Fruit fly (Drosophila melanogaster) whole organism, embryonic: Measurements from ENCODE around the gene CG13471.

ENCODE experiments used
- ATbp ChIP-seq: fragments of 200-800 bp; sonication (Bioruptor generic); optimal IDR thresholded peaks from 2 replicates; lab custom pipeline; 2017; ENCODE audit warnings: missing biosample characterization, mild to moderate bottlenecking, missing genetic modification characterization, missing genetic modification reagents
- Atf-2 ChIP-seq: fragments of 200-800 bp; sonication (Bioruptor generic); optimal IDR thresholded peaks from 2 replicates; lab custom pipeline; 2016; ENCODE audit warnings: missing biosample characterization, missing genetic modification characterization
- CG10274 ChIP-seq: fragments of 200-800 bp; sonication (Bioruptor generic); optimal IDR thresholded peaks from 3 replicates; lab custom pipeline; 2017; ENCODE audit warnings: missing biosample characterization, mild to moderate bottlenecking, missing genetic modification characterization
- CG12744 ChIP-seq: fragments of 200-800 bp; sonication (Bioruptor generic); optimal IDR thresholded peaks from 2 replicates; lab custom pipeline; 2016; ENCODE audit warnings: missing biosample characterization, missing genetic modification characterization
- CG1603 ChIP-seq: fragments of 200-800 bp; sonication (Bioruptor generic); optimal IDR thresholded peaks from 2 replicates; lab custom pipeline; 2019; ENCODE audit warnings: missing biosample characterization, mild to moderate bottlenecking, missing genetic modification characterization, moderate library complexity
- CG16779 ChIP-seq: fragments of 200-800 bp; sonication (Bioruptor generic); IDR thresholded peaks from 2 replicates; pipeline ENCODE4 v1.3.6; 2022; ENCODE audit warnings: missing biosample characterization, missing genetic modification characterization
- CG17186 ChIP-seq: fragments of 200-800 bp; sonication (Bioruptor generic); optimal IDR thresholded peaks from 3 replicates; lab custom pipeline; 2017; ENCODE audit warnings: missing biosample characterization, missing genetic modification reagents, missing genetic modification characterization
- CG1792 ChIP-seq: fragments of 200-800 bp; sonication (Bioruptor generic); optimal IDR thresholded peaks from 2 replicates; lab custom pipeline; 2016; ENCODE audit warnings: missing biosample characterization, missing genetic modification characterization
- CG2875 ChIP-seq: fragments of 200-800 bp; sonication (Bioruptor generic); optimal IDR thresholded peaks from 2 replicates; lab custom pipeline; 2017; ENCODE audit warnings: missing biosample characterization, mild to moderate bottlenecking, missing genetic modification characterization, missing genetic modification reagents
- CG3163 ChIP-seq: fragments of 200-800 bp; sonication (Bioruptor generic); optimal IDR thresholded peaks from 3 replicates; lab custom pipeline; 2016; ENCODE audit warnings: missing biosample characterization, missing genetic modification characterization
- CG3281 ChIP-seq: fragments of 200-800 bp; sonication (Bioruptor generic); optimal IDR thresholded peaks from 3 replicates; lab custom pipeline; 2017; ENCODE audit warnings: missing biosample characterization, mild to moderate bottlenecking, missing genetic modification characterization
- CG3995 ChIP-seq: fragments of 200-800 bp; sonication (Bioruptor generic); optimal IDR thresholded peaks from 3 replicates; lab custom pipeline; 2016; ENCODE audit warnings: missing biosample characterization, missing genetic modification characterization
- CG4282 ChIP-seq: fragments of 200-800 bp; sonication (Bioruptor generic); optimal IDR thresholded peaks from 2 replicates; lab custom pipeline; 2016; ENCODE audit warnings: missing biosample characterization, missing genetic modification characterization
- CG4360 ChIP-seq: fragments of 200-800 bp; sonication (Bioruptor generic); IDR thresholded peaks from 2 replicates; pipeline ENCODE4 v1.3.6; 2022; ENCODE audit warnings: missing biosample characterization, missing genetic modification characterization
- CG4617 ChIP-seq: fragments of 200-800 bp; sonication (Bioruptor generic); optimal IDR thresholded peaks from 3 replicates; lab custom pipeline; 2016; ENCODE audit warnings: missing biosample characterization, missing genetic modification characterization, borderline replicate concordance
- CG5245 ChIP-seq: fragments of 200-800 bp; sonication (Bioruptor generic); optimal IDR thresholded peaks from 3 replicates; lab custom pipeline; 2016; ENCODE audit warnings: missing biosample characterization, missing genetic modification characterization
- CG6254 ChIP-seq: fragments of 200-800 bp; sonication (Bioruptor generic); optimal IDR thresholded peaks from 3 replicates; lab custom pipeline; 2017; ENCODE audit warnings: mild to moderate bottlenecking, missing biosample characterization, missing genetic modification reagents, missing genetic modification characterization
- CG6854 ChIP-seq: fragments of 200-800 bp; sonication (Bioruptor generic); optimal IDR thresholded peaks from 3 replicates; lab custom pipeline; 2017; ENCODE audit warnings: missing biosample characterization, mild to moderate bottlenecking, missing genetic modification characterization
- CG7745 ChIP-seq: fragments of 200-800 bp; sonication (Bioruptor generic); optimal IDR thresholded peaks from 2 replicates; lab custom pipeline; 2018; ENCODE audit warnings: missing biosample characterization, mild to moderate bottlenecking, missing genetic modification characterization, moderate library complexity
- Camta ChIP-seq: fragments of 200-800 bp; sonication (Bioruptor generic); optimal IDR thresholded peaks from 2 replicates; lab custom pipeline; 2016; ENCODE audit warnings: missing biosample characterization, missing genetic modification characterization
- Doc3 ChIP-seq: fragments of 200-800 bp; sonication (Bioruptor generic); IDR thresholded peaks from 3 replicates; pipeline ENCODE4 v1.3.6; 2022; ENCODE audit warnings: missing biosample characterization, missing genetic modification characterization; ENCODE audit not compliant: partially characterized antibody
- Dref ChIP-seq: fragments of 200-800 bp; sonication (Bioruptor generic); IDR thresholded peaks from 2 replicates; pipeline ENCODE4 v1.3.6; 2022; ENCODE audit warnings: missing biosample characterization, missing genetic modification characterization
- Drgx ChIP-seq: fragments of 200-800 bp; sonication (Bioruptor generic); IDR thresholded peaks from 2 replicates; pipeline ENCODE4 v1.3.6; 2022; ENCODE audit warnings: missing biosample characterization, missing genetic modification characterization
- E2f1 ChIP-seq: fragments of 200-800 bp; sonication (Bioruptor generic); IDR thresholded peaks from 2 replicates; pipeline ENCODE4 v1.3.6; 2022; ENCODE audit warnings: missing biosample characterization, missing genetic modification characterization
- HHEX ChIP-seq: fragments of 200-800 bp; sonication (Bioruptor generic); optimal IDR thresholded peaks from 3 replicates; lab custom pipeline; 2017; ENCODE audit warnings: missing biosample characterization, mild to moderate bottlenecking, missing genetic modification characterization, missing genetic modification reagents
- HLH3B ChIP-seq: fragments of 200-800 bp; sonication (Bioruptor generic); IDR thresholded peaks from 2 replicates; pipeline ENCODE4 v1.3.6; 2022; ENCODE audit warnings: missing biosample characterization, missing genetic modification characterization
- HmgD ChIP-seq: fragments of 200-800 bp; sonication (Bioruptor generic); optimal IDR thresholded peaks from 3 replicates; lab custom pipeline; 2016; ENCODE audit warnings: missing biosample characterization, missing genetic modification characterization
- PHDP ChIP-seq: fragments of 200-800 bp; sonication (Bioruptor generic); optimal IDR thresholded peaks from 3 replicates; lab custom pipeline; 2018; ENCODE audit warnings: missing biosample characterization, mild to moderate bottlenecking, missing genetic modification characterization, moderate library complexity
- Rfx ChIP-seq: fragments of 200-800 bp; sonication (Bioruptor generic); IDR thresholded peaks from 2 replicates; pipeline ENCODE4 v1.3.6; 2022; ENCODE audit warnings: missing biosample characterization, missing genetic modification characterization
- Rx ChIP-seq: fragments of 200-800 bp; sonication (Bioruptor generic); IDR thresholded peaks from 2 replicates; pipeline ENCODE4 v1.3.6; 2022; ENCODE audit warnings: missing biosample characterization, missing genetic modification characterization
- bigmax ChIP-seq: fragments of 200-800 bp; sonication (Bioruptor generic); optimal IDR thresholded peaks from 2 replicates; lab custom pipeline; 2018; ENCODE audit warnings: missing biosample characterization, mild to moderate bottlenecking, missing genetic modification characterization
- cato ChIP-seq: fragments of 200-800 bp; sonication (Bioruptor generic); optimal IDR thresholded peaks from 2 replicates; lab custom pipeline; 2016; ENCODE audit warnings: missing biosample characterization, missing genetic modification characterization, borderline replicate concordance
- ci ChIP-seq: fragments of 200-800 bp; sonication (Bioruptor generic); IDR thresholded peaks from 3 replicates; pipeline ENCODE4 v1.3.6; 2022; ENCODE audit warnings: missing biosample characterization, missing genetic modification characterization
- dm ChIP-seq: fragments of 200-800 bp; sonication (Bioruptor generic); optimal IDR thresholded peaks from 3 replicates; lab custom pipeline; 2016; ENCODE audit warnings: missing biosample characterization, missing genetic modification characterization
- fd64A ChIP-seq: fragments of 200-800 bp; sonication (Bioruptor generic); optimal IDR thresholded peaks from 3 replicates; lab custom pipeline; 2018; ENCODE audit warnings: missing biosample characterization, mild to moderate bottlenecking, missing genetic modification characterization
- klu ChIP-seq: fragments of 200-800 bp; sonication (Bioruptor generic); IDR thresholded peaks from 2 replicates; pipeline ENCODE4 v1.3.6; 2022; ENCODE audit warnings: missing biosample characterization, missing genetic modification characterization
- luna ChIP-seq: fragments of 200-800 bp; sonication (Bioruptor generic); optimal IDR thresholded peaks from 2 replicates; lab custom pipeline; 2016; ENCODE audit warnings: missing biosample characterization, missing genetic modification characterization
- mirr ChIP-seq: fragments of 200-800 bp; sonication (Bioruptor generic); optimal IDR thresholded peaks from 3 replicates; lab custom pipeline; 2018; ENCODE audit warnings: missing biosample characterization, mild to moderate bottlenecking, missing genetic modification characterization
- mld ChIP-seq: fragments of 200-800 bp; sonication (Bioruptor generic); IDR thresholded peaks from 3 replicates; pipeline ENCODE4 v1.3.6; 2022; ENCODE audit warnings: missing biosample characterization, missing genetic modification characterization; ENCODE audit not compliant: partially characterized antibody
- nerfin-2 ChIP-seq: fragments of 200-800 bp; sonication (Bioruptor generic); IDR thresholded peaks from 2 replicates; pipeline ENCODE4 v1.3.6; 2022; ENCODE audit warnings: missing biosample characterization, missing genetic modification characterization; ENCODE audit not compliant: partially characterized antibody
- nmo ChIP-seq: fragments of 200-800 bp; sonication (Bioruptor generic); optimal IDR thresholded peaks from 2 replicates; lab custom pipeline; 2018; ENCODE audit warnings: missing biosample characterization, mild to moderate bottlenecking, missing genetic modification characterization, moderate library complexity
- p53 ChIP-seq: fragments of 200-800 bp; sonication (Bioruptor generic); optimal IDR thresholded peaks from 2 replicates; lab custom pipeline; 2016; ENCODE audit warnings: missing biosample characterization, missing genetic modification characterization
- pros ChIP-seq: fragments of 200-800 bp; sonication (Bioruptor generic); optimal IDR thresholded peaks from 3 replicates; lab custom pipeline; 2019; ENCODE audit warnings: missing biosample characterization, mild to moderate bottlenecking, missing genetic modification characterization, moderate library complexity
- sima ChIP-seq: fragments of 200-800 bp; sonication (Bioruptor generic); optimal IDR thresholded peaks from 2 replicates; lab custom pipeline; 2016; ENCODE audit warnings: missing biosample characterization, missing genetic modification characterization
- tio ChIP-seq: fragments of 200-800 bp; sonication (Bioruptor generic); optimal IDR thresholded peaks from 2 replicates; lab custom pipeline; 2017; ENCODE audit warnings: missing biosample characterization, missing genetic modification characterization, inconsistent platforms
- tna ChIP-seq: fragments of 200-800 bp; sonication (Bioruptor generic); IDR thresholded peaks from 2 replicates; pipeline ENCODE4 v1.3.6; 2022; ENCODE audit warnings: missing biosample characterization, missing genetic modification characterization; ENCODE audit not compliant: partially characterized antibody
- toy ChIP-seq: fragments of 200-800 bp; sonication (Bioruptor generic); IDR thresholded peaks from 2 replicates; pipeline ENCODE4 v1.3.6; 2022; ENCODE audit warnings: missing biosample characterization, missing genetic modification characterization
- ttk ChIP-seq: fragments of 200-800 bp; sonication (Bioruptor generic); IDR thresholded peaks from 2 replicates; pipeline ENCODE4 v2.1.2; 2022; ENCODE audit warnings: missing biosample characterization, missing genetic modification characterization
- tx ChIP-seq: fragments of 200-800 bp; sonication (Bioruptor generic); optimal IDR thresholded peaks from 2 replicates; lab custom pipeline; 2016; ENCODE audit warnings: missing biosample characterization, missing genetic modification characterization
- unpg ChIP-seq: fragments of 200-800 bp; sonication (Bioruptor generic); optimal IDR thresholded peaks from 3 replicates; lab custom pipeline; 2018; ENCODE audit warnings: missing biosample characterization, mild to moderate bottlenecking, missing genetic modification characterization, moderate library complexity
- zen ChIP-seq: fragments of 200-800 bp; sonication (Bioruptor generic); optimal IDR thresholded peaks from 3 replicates; lab custom pipeline; 2018; ENCODE audit warnings: missing biosample characterization, mild to moderate bottlenecking, missing genetic modification characterization, moderate library complexity

The CG13471 gene

DNA sequence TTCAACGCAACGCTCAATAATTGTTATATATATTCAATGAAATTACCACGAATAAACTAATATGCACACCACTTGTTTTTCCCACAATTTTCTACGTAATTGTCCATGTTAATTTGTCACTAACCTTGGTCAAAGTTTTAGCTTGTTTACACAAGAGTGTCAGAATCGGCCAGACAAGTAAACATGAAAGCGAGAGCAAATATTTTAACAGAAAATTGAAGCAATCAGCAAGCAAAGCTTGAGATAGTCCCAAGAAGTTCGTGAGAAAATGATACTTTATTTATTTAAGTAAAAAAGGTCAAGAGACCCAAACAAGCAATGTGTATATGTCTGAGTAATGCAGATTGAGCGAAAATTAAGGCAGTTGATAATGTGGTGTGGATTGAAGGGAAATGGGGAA lies 25.3 kb downstream of the CG13471 start (continued):
- no peak for TF ChIP-seq bigmax
- TF ChIP-seq CG12744 (GFP tag; lab: Kevin White, UChicago): peak; percentile 56
- no peak for TF ChIP-seq tna (GFP tag; lab: Robert Waterston, UW)
- no peak for TF ChIP-seq HmgD (GFP tag; lab: Kevin White, UChicago)
- peak; percentile 33 for TF ChIP-seq unpg (GFP tag; lab: Kevin White, UChicago)
- no peak for TF ChIP-seq Dref
- no peak for TF ChIP-seq CG17186
- TF ChIP-seq ttk (GFP tag; lab: Robert Waterston, UW): no peak
- peak; percentile 74 for TF ChIP-seq CG1792 (GFP tag; lab: Kevin White, UChicago)
- 0 out of 3 replicates have a peak, but pooled peaks have one; percentile 43 for TF ChIP-seq ci (GFP tag; lab: Robert Waterston, UW)
- TF ChIP-seq Rfx: peak; percentile 45; the same call in 1 of the 2 replicates
- no peak for TF ChIP-seq p53
- TF ChIP-seq Atf-2 (GFP tag; lab: Kevin White, UChicago): no peak
- peak; percentile 1 for TF ChIP-seq CG2875
- TF ChIP-seq toy (GFP tag; lab: Robert Waterston, UW): no peak
- TF ChIP-seq cato: no peak
- peak; percentile 59 for TF ChIP-seq HHEX (GFP tag; lab: Kevin White, UChicago)
- TF ChIP-seq zen: no peak
- no peak for TF ChIP-seq nmo (GFP tag; lab: Kevin White, UChicago)
- no peak for TF ChIP-seq Drgx (GFP tag; lab: Robert Waterston, UW)
- TF ChIP-seq Doc3 (GFP tag; lab: Robert Waterston, UW): no peak
- peak; percentile 5 for TF ChIP-seq luna
- TF ChIP-seq mirr (GFP tag; lab: Kevin White, UChicago): peak; percentile 65
- TF ChIP-seq CG10274 (GFP tag; lab: Kevin White, UChicago): peak; percentile 1
- TF ChIP-seq fd64A (GFP tag; lab: Kevin White, UChicago): peak; percentile 9
- no peak for TF ChIP-seq klu (GFP tag; lab: Robert Waterston, UW)
- TF ChIP-seq tx (GFP tag; lab: Kevin White, UChicago): no peak
- peak; percentile 53 for TF ChIP-seq Camta (GFP tag; lab: Kevin White, UChicago)
- no peak for TF ChIP-seq CG4282 (GFP tag; lab: Kevin White, UChicago)
- no peak for TF ChIP-seq CG3163 (GFP tag; lab: Kevin White, UChicago)
- TF ChIP-seq CG6854 (GFP tag; lab: Kevin White, UChicago): no peak
- no peak for TF ChIP-seq CG3995 (GFP tag; lab: Kevin White, UChicago)
- TF ChIP-seq ATbp (GFP tag; lab: Kevin White, UChicago): peak; percentile 46
- no peak for TF ChIP-seq pros (GFP tag; lab: Kevin White, UChicago)
- TF ChIP-seq Rx (GFP tag; lab: Robert Waterston, UW): no peak
- TF ChIP-seq CG5245 (GFP tag; lab: Kevin White, UChicago): no peak
- no peak for TF ChIP-seq nerfin-2 (GFP tag; lab: Robert Waterston, UW)
- TF ChIP-seq E2f1: no peak
- no peak for TF ChIP-seq CG4360 (GFP tag; lab: Robert Waterston, UW)
- TF ChIP-seq CG16779 (GFP tag; lab: Robert Waterston, UW): peak; percentile 48; the same call in 1 of the 2 replicates
- peak; percentile 27 for TF ChIP-seq CG1603
- TF ChIP-seq CG4617 (GFP tag; lab: Kevin White, UChicago): no peak
- TF ChIP-seq CG3281: peak; percentile 65
- no peak for TF ChIP-seq sima (GFP tag; lab: Kevin White, UChicago)
- no peak for TF ChIP-seq CG6254 (GFP tag; lab: Kevin White, UChicago)
- TF ChIP-seq PHDP (tag; lab: Kevin White, UChicago): peak; percentile 70
- TF ChIP-seq CG7745: no peak
- peak; percentile 53 for TF ChIP-seq tio (GFP tag; lab: Kevin White, UChicago)
- TF ChIP-seq HLH3B (GFP tag; lab: Robert Waterston, UW): peak; percentile 36; the same call in 1 of the 2 replicates
- TF ChIP-seq dm (GFP tag; lab: Kevin White, UChicago): no peak
- TF ChIP-seq mld (GFP tag; lab: Robert Waterston, UW): no peak
